Worm (Caenorhabditis elegans): Measurements from ENCODE around the gene F37B12.1.

ce11 chrII:9064437-9064836, 35.4 kb upstream of the F37B12.1 start:
- no peak for TF ChIP-seq mes-2 (tag; optimal IDR thresholded peaks at IDR 0.05; ENCODE audit: poor library complexity, severe bottlenecking)
- TF ChIP-seq nhr-25 (tag; optimal IDR thresholded peaks at IDR 0.05; ENCODE audit: borderline replicate concordance, insufficient read depth) = no peak
